Worm (Caenorhabditis elegans) whole organism, young adult: ENCODE data around the gene C28G1.10.

ENCODE experiments used
- B0019.2 ChIP-seq: fragments of 200-800 bp; sonication (Bioruptor generic); conservative IDR thresholded peaks from 2 replicates; pipeline ENCODE4 v1.3.6; 2022; ENCODE audit warnings: missing genetic modification reagents, missing genetic modification characterization, missing compliant biosample characterization
- B0035.1 ChIP-seq: sonication (generic microtip); optimal IDR thresholded peaks from 2 replicates; lab custom pipeline; 2016; ENCODE audit warnings: missing genetic modification characterization, mild to moderate bottlenecking, missing compliant biosample characterization, missing genotype, missing genetic modification reagents
- B0261.1 ChIP-seq: sonication (generic microtip); optimal IDR thresholded peaks from 2 replicates; lab custom pipeline; 2016; ENCODE audit warnings: mild to moderate bottlenecking, missing genetic modification characterization, moderate library complexity, missing compliant biosample characterization
- C06A6.2 ChIP-seq: fragments of 200-800 bp; sonication (Bioruptor generic); conservative IDR thresholded peaks from 2 replicates; pipeline ENCODE4 v1.3.6; 2022; ENCODE audit warnings: missing genetic modification characterization, missing compliant biosample characterization
- F23B12.7 ChIP-seq: sonication (generic microtip); optimal IDR thresholded peaks from 2 replicates; lab custom pipeline; 2017; ENCODE audit warnings: missing genetic modification characterization, mild to moderate bottlenecking, missing compliant biosample characterization, antibody characterized with exemption, moderate library complexity; ENCODE audit not compliant: insufficient read depth
- F33H1.4 ChIP-seq: fragments of 200-800 bp; sonication (Bioruptor generic); IDR thresholded peaks from 2 replicates; pipeline ENCODE4 v1.3.6; 2022; ENCODE audit warnings: missing genetic modification reagents, missing genetic modification characterization, missing compliant biosample characterization
- Y53F4B.3 ChIP-seq: fragments of 200-800 bp; sonication (Bioruptor generic); IDR thresholded peaks from 2 replicates; pipeline ENCODE4 v1.3.6; 2022; ENCODE audit warnings: missing genetic modification reagents, missing genetic modification characterization, missing compliant biosample characterization
- akir-1 ChIP-seq: fragments of 200-800 bp; sonication (Bioruptor generic); optimal IDR thresholded peaks from 2 replicates; lab custom pipeline; 2018; ENCODE audit warnings: mild to moderate bottlenecking, missing genetic modification characterization, moderate library complexity, missing compliant biosample characterization
- ceh-100 ChIP-seq: fragments of 200-800 bp; sonication (Bioruptor generic); IDR thresholded peaks from 2 replicates; pipeline ENCODE4 v1.3.6; 2022; ENCODE audit warnings: missing genetic modification reagents, missing genetic modification characterization, missing compliant biosample characterization
- ceh-40 ChIP-seq: fragments of 200-800 bp; sonication (Bioruptor generic); IDR thresholded peaks from 2 replicates; pipeline ENCODE4 v1.3.6; 2022; ENCODE audit warnings: missing genetic modification characterization, missing compliant biosample characterization
- chd-7 ChIP-seq: sonication (generic microtip); optimal IDR thresholded peaks from 2 replicates; lab custom pipeline; 2016; ENCODE audit warnings: mild to moderate bottlenecking, missing genetic modification characterization, moderate library complexity, missing compliant biosample characterization
- dox-1 ChIP-seq: fragments of 200-800 bp; sonication (Bioruptor generic); IDR thresholded peaks from 2 replicates; pipeline ENCODE4 v1.3.6; 2022; ENCODE audit warnings: missing genetic modification reagents, missing genetic modification characterization, missing compliant biosample characterization
- egl-18 ChIP-seq: fragments of 200-800 bp; sonication (Bioruptor generic); IDR thresholded peaks from 2 replicates; pipeline ENCODE4 v1.3.6; 2022; ENCODE audit warnings: missing genetic modification reagents, missing genetic modification characterization, missing compliant biosample characterization
- egl-44 ChIP-seq: fragments of 200-800 bp; sonication (Bioruptor generic); IDR thresholded peaks from 2 replicates; pipeline ENCODE4 v1.3.6; 2022; ENCODE audit warnings: missing genetic modification reagents, missing genetic modification characterization, missing compliant biosample characterization
- hmg-1.2 ChIP-seq: fragments of 200-800 bp; sonication (Bioruptor generic); IDR thresholded peaks from 2 replicates; pipeline ENCODE4 v1.3.6; 2022; ENCODE audit warnings: missing genetic modification reagents, missing genetic modification characterization, missing compliant biosample characterization
- hmg-20 ChIP-seq: fragments of 200-800 bp; sonication (Bioruptor generic); IDR thresholded peaks from 2 replicates; pipeline ENCODE4 v1.3.6; 2022; ENCODE audit warnings: missing genetic modification reagents, missing genetic modification characterization, missing compliant biosample characterization
- hsf-1 ChIP-seq: fragments of 200-800 bp; sonication (Bioruptor generic); IDR thresholded peaks from 2 replicates; pipeline ENCODE4 v1.3.6; 2022; ENCODE audit warnings: missing genetic modification reagents, missing genetic modification characterization, missing compliant biosample characterization
- lin-26 ChIP-seq: fragments of 200-800 bp; sonication (Bioruptor generic); IDR thresholded peaks from 2 replicates; pipeline ENCODE4 v1.3.6; 2022; ENCODE audit warnings: missing genetic modification reagents, missing genetic modification characterization, missing compliant biosample characterization
- lin-35 ChIP-seq, 3 experiments: fragments of 150-350 bp in 2 of 3; sonication (generic microtip) in 1 of 3; optimal IDR thresholded peaks; 2 replicates each; lab custom pipeline; 2014 to 2018; ENCODE audit warnings: missing biosample characterization in 3 of 3, missing genetic modification characterization in 3 of 3, missing genetic modification reagents in 3 of 3
- lsy-27 ChIP-seq: sonication (generic microtip); optimal IDR thresholded peaks from 2 replicates; lab custom pipeline; 2017; ENCODE audit warnings: missing genetic modification characterization, mild to moderate bottlenecking, missing compliant biosample characterization, antibody characterized with exemption, missing genotype, borderline replicate concordance; ENCODE audit not compliant: insufficient read depth
- madf-10 ChIP-seq: sonication (generic microtip); optimal IDR thresholded peaks from 2 replicates; lab custom pipeline; 2016; ENCODE audit warnings: mild to moderate bottlenecking, missing genetic modification characterization, missing compliant biosample characterization
- mcd-1 ChIP-seq: fragments of 200-800 bp; sonication (Bioruptor generic); IDR thresholded peaks from 2 replicates; pipeline ENCODE4 v1.3.6; 2022; ENCODE audit warnings: missing genetic modification reagents, missing genetic modification characterization, missing compliant biosample characterization
- nfyb-1 ChIP-seq: fragments of 200-800 bp; sonication (Bioruptor generic); IDR thresholded peaks from 2 replicates; pipeline ENCODE4 v1.3.6; 2022; ENCODE audit warnings: missing genetic modification reagents, missing genetic modification characterization, missing compliant biosample characterization
- nhr-90 ChIP-seq: sonication (generic microtip); optimal IDR thresholded peaks from 2 replicates; lab custom pipeline; 2016; ENCODE audit warnings: missing genotype, mild to moderate bottlenecking, missing genetic modification characterization, missing compliant biosample characterization
- pha-4 ChIP-seq: fragments of 150-350 bp; sonication (generic microtip); optimal IDR thresholded peaks from 2 replicates; lab custom pipeline; 2014; ENCODE audit warnings: missing biosample characterization, missing genetic modification reagents, missing genetic modification characterization
- rcor-1 ChIP-seq: fragments of 200-800 bp; sonication (Bioruptor generic); IDR thresholded peaks from 2 replicates; pipeline ENCODE4 v1.3.6; 2022; ENCODE audit warnings: missing genetic modification reagents, missing genetic modification characterization, missing compliant biosample characterization
- sea-2 ChIP-seq: fragments of 200-800 bp; sonication (Bioruptor generic); IDR thresholded peaks from 2 replicates; pipeline ENCODE4 v1.3.6; 2022; ENCODE audit warnings: missing genetic modification characterization, missing compliant biosample characterization
- snpc-1.1 ChIP-seq: sonication (generic microtip); optimal IDR thresholded peaks from 2 replicates; lab custom pipeline; 2017; ENCODE audit warnings: missing genetic modification characterization, mild to moderate bottlenecking, missing compliant biosample characterization, antibody characterized with exemption, moderate library complexity, missing genotype, missing genetic modification reagents; ENCODE audit not compliant: insufficient read depth
- snpc-1.3 ChIP-seq: sonication (generic microtip); optimal IDR thresholded peaks from 2 replicates; lab custom pipeline; 2017; ENCODE audit warnings: missing genetic modification characterization, mild to moderate bottlenecking, missing compliant biosample characterization, antibody characterized with exemption, moderate library complexity, missing genotype, missing genetic modification reagents; ENCODE audit not compliant: insufficient read depth
- sptf-2 ChIP-seq: fragments of 200-800 bp; sonication (Bioruptor generic); optimal IDR thresholded peaks from 2 replicates; lab custom pipeline; 2018; ENCODE audit warnings: mild to moderate bottlenecking, missing genetic modification characterization, missing compliant biosample characterization
- tlf-1 ChIP-seq: fragments of 200-800 bp; sonication (Bioruptor generic); optimal IDR thresholded peaks from 2 replicates; lab custom pipeline; 2018; ENCODE audit warnings: mild to moderate bottlenecking, missing genetic modification characterization, missing compliant biosample characterization
- unc-62 ChIP-seq: fragments of 150-350 bp; optimal IDR thresholded peaks from 2 replicates; lab custom pipeline; 2014; ENCODE audit warnings: missing biosample characterization, missing genetic modification reagents, missing genetic modification characterization
- xnd-1 ChIP-seq: sonication (generic microtip); optimal IDR thresholded peaks from 2 replicates; lab custom pipeline; 2016; ENCODE audit warnings: missing genotype, missing genetic modification reagents, missing genetic modification characterization, missing compliant biosample characterization
- ztf-28 ChIP-seq: fragments of 200-800 bp; sonication (Bioruptor generic); IDR thresholded peaks from 2 replicates; pipeline ENCODE4 v1.3.6; 2022; ENCODE audit warnings: missing genetic modification reagents, missing genetic modification characterization, missing compliant biosample characterization
- ztf-3 ChIP-seq: fragments of 200-800 bp; sonication (Bioruptor generic); optimal IDR thresholded peaks from 2 replicates; lab custom pipeline; 2018; ENCODE audit warnings: mild to moderate bottlenecking, missing genetic modification characterization, missing compliant biosample characterization
- ztf-6 ChIP-seq: fragments of 200-800 bp; sonication (Bioruptor generic); IDR thresholded peaks from 2 replicates; pipeline ENCODE4 v1.3.6; 2022; ENCODE audit warnings: missing genetic modification reagents, missing genetic modification characterization, missing compliant biosample characterization

C28G1.10 gene

DNA sequence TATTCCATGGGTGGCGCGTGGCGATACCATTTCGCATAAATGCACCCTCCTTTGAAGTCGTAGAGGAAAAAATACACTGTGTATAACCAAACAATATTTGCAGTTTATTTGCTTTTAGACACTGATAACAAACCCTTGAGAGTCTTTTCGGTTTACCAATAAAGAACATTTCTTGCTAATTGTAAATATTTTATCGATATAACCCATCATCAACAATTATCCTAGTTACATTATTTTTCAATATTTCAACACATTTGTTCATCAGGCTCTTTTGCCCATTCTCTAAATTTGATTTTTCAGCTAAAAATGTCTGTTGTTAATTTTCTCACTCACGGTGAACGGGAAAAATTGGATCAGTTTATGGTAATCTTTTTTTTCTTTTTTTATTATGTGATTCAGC is 2.9 kb upstream of the C28G1.10 start, which contains the start of gene ubc-23:
Gene ubc-23 (plus strand): TSS at position 301 of the 400 bp plus-strand sequence.
- TF ChIP-seq akir-1 (GFP tag; lab: Kevin White, UChicago) (no peak), hsf-1 (no peak), dox-1 (GFP tag; lab: Robert Waterston, UW) (no peak), ztf-28 (GFP tag; lab: Robert Waterston, UW) (no peak), C06A6.2 (GFP tag; lab: Robert Waterston, UW) (no peak), tlf-1 (GFP tag; lab: Kevin White, UChicago) (no peak), mcd-1 (GFP tag; lab: Robert Waterston, UW) (no peak), F33H1.4 (no peak), sea-2 (no peak)

DNA sequence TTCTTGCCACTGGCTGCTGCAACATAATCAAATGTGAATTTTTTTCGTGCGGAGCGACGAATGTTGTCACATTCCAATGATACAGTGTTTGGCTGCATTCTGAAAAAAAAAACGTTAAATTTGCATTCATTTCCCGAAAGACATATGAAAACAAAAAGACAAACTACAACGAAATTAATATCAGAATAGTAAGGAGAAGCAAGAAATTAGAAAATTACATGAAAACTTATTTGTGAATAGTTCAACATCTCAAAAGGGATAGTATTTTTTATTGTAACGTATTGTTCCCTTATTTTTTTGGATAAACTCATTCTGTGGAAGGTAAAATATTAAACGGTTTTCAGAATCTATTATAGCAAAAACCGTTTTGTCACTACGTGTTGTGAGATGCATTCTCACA is 6.6 kb downstream of the C28G1.10 start, which contains the start of gene sprp-4:
Gene sprp-4 (minus strand): TSS at position 101 of the 400 bp plus-strand sequence.
- no peak for TF ChIP-seq ceh-100
- no peak for TF ChIP-seq Y53F4B.3 (GFP tag; lab: Robert Waterston, UW)
- TF ChIP-seq lin-35 (GFP tag; optimal IDR thresholded peaks at IDR 0.05; lab: Kevin White, UChicago): no peak
- no peak for TF ChIP-seq ztf-6 (GFP tag; lab: Robert Waterston, UW)
- no peak for TF ChIP-seq unc-62 (GFP tag; lab: Kevin White, UChicago)
- no peak for TF ChIP-seq rcor-1
- TF ChIP-seq nhr-90 (tag; lab: Kevin White, UChicago): no peak
- TF ChIP-seq egl-18: no peak
- TF ChIP-seq lin-26 (GFP tag; lab: Robert Waterston, UW): no peak
- no peak for TF ChIP-seq sea-2
- TF ChIP-seq hmg-1.2: no peak
- TF ChIP-seq madf-10 (tag; lab: Kevin White, UChicago): no peak
- no peak for TF ChIP-seq egl-44
- no peak for TF ChIP-seq B0035.1 (tag; lab: Kevin White, UChicago)

DNA sequence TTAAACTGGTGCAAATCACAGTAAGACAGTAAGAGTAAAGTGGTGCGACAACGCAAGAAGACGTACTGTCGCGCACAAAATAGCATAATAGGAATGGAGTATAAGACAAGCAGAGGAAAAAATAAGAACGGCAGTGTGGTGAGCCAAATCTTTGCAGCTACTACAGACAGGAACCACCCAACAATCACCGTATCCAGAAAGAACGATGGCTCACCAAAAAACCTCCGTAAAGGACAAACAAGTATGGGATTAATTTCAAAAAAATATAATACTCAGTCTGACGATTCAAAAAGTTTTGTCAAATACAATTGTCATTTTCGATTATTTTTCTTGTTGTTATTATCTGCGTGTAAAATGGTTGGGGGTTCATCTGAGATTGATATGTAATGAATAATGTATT is 7.5 kb downstream of the C28G1.10 start:
- no peak for TF ChIP-seq snpc-1.1 (tag; lab: Kevin White, UChicago)
- no peak for TF ChIP-seq pha-4
- TF ChIP-seq chd-7: no peak
- TF ChIP-seq lsy-27 (tag; lab: Kevin White, UChicago): no peak
- TF ChIP-seq sptf-2 (GFP tag; lab: Kevin White, UChicago): no peak
- TF ChIP-seq hmg-20 (GFP tag; lab: Robert Waterston, UW): no peak
- no peak for TF ChIP-seq rcor-1
- TF ChIP-seq B0261.1: no peak
- no peak for TF ChIP-seq snpc-1.3 (tag; lab: Kevin White, UChicago)
- TF ChIP-seq F23B12.7 (tag; lab: Kevin White, UChicago): no peak
- TF ChIP-seq ztf-3 (GFP tag; lab: Kevin White, UChicago): no peak
- no peak for TF ChIP-seq xnd-1 (tag; lab: Kevin White, UChicago)
- no peak for TF ChIP-seq ceh-40 (GFP tag; lab: Robert Waterston, UW)
- no peak for TF ChIP-seq nfyb-1
- TF ChIP-seq B0019.2 (GFP tag; lab: Robert Waterston, UW): no peak
- no peak for TF ChIP-seq sea-2
- TF ChIP-seq tlf-1 (GFP tag; lab: Kevin White, UChicago): no peak
- no peak for TF ChIP-seq hmg-1.2
- TF ChIP-seq ceh-100: no peak
